Worm (Caenorhabditis elegans): ENCODE measurements around the gene F26F2.1.

DNA sequence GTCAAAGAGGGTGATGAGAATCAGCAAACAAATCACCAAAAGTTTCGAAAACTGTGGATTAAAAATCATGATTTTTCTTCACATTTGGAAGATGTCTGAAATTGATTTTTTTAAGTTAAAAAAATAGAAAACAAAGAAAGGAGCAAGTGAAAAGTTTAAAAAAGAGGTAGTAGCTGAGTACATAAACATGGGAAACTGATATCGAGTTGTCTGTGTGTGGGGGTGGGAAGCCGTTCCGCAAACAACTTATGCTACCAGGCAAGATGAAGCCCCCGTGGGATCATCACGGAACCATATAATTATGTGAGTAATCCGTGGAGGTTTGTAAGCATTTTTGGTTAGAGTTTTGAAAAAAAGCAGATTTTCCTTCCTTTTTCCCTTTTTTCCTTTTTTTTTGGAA, 10.6 kb downstream of the F26F2.1 start, which contains the start of gene Y38H6C.20:
- TF ChIP-seq unc-62 (GFP tag; optimal IDR thresholded peaks at IDR 0.05) (no peak), nhr-129 (tag; optimal IDR thresholded peaks at IDR 0.05) (no peak)
